Fruit fly (Drosophila melanogaster) whole organism, pupa: ENCODE results near the gene CG16736.

ENCODE experiments used
- CG10348 ChIP-seq: fragments of 200-800 bp; sonication (Bioruptor generic); IDR thresholded peaks from 2 replicates; pipeline ENCODE4 v1.3.6; 2022; ENCODE audit warnings: missing biosample characterization, missing genetic modification characterization
- CG12605 ChIP-seq: fragments of 200-800 bp; sonication (Bioruptor generic); IDR thresholded peaks from 2 replicates; pipeline ENCODE4 v1.3.6; 2022; ENCODE audit warnings: missing biosample characterization, missing genetic modification characterization
- CG13204 ChIP-seq: fragments of 200-800 bp; sonication (Bioruptor generic); optimal IDR thresholded peaks from 2 replicates; lab custom pipeline; 2018; ENCODE audit warnings: missing biosample characterization, mild to moderate bottlenecking, missing genetic modification characterization, moderate library complexity
- CG14655 ChIP-seq: fragments of 200-800 bp; sonication (Bioruptor generic); optimal IDR thresholded peaks from 3 replicates; lab custom pipeline; 2017; ENCODE audit warnings: mild to moderate bottlenecking, missing biosample characterization, missing genetic modification reagents, missing genetic modification characterization
- CG15710 ChIP-seq: fragments of 200-800 bp; sonication (Bioruptor generic); optimal IDR thresholded peaks from 2 replicates; lab custom pipeline; 2018; ENCODE audit warnings: missing biosample characterization, mild to moderate bottlenecking, missing genetic modification characterization, moderate library complexity
- CG17806 ChIP-seq: fragments of 200-800 bp; sonication (Bioruptor generic); optimal IDR thresholded peaks from 2 replicates; lab custom pipeline; 2018; ENCODE audit warnings: missing biosample characterization, mild to moderate bottlenecking, missing genetic modification characterization, moderate library complexity
- CG32121 ChIP-seq: fragments of 200-800 bp; sonication (Bioruptor generic); IDR thresholded peaks from 2 replicates; pipeline ENCODE4 v1.3.6; 2022; ENCODE audit warnings: missing biosample characterization, missing genetic modification characterization
- CG34367 ChIP-seq: fragments of 200-800 bp; sonication (Bioruptor generic); optimal IDR thresholded peaks from 2 replicates; lab custom pipeline; 2018; ENCODE audit warnings: missing biosample characterization, mild to moderate bottlenecking, missing genetic modification characterization
- CG4496 ChIP-seq: fragments of 200-800 bp; sonication (Bioruptor generic); IDR thresholded peaks from 3 replicates; pipeline ENCODE4 v1.3.6; 2022; ENCODE audit warnings: missing biosample characterization, missing genetic modification characterization
- CG8159 ChIP-seq: fragments of 200-800 bp; sonication (Bioruptor generic); optimal IDR thresholded peaks from 3 replicates; lab custom pipeline; 2018; ENCODE audit warnings: missing biosample characterization, mild to moderate bottlenecking, missing genetic modification characterization, moderate library complexity
- CG8301 ChIP-seq: fragments of 200-800 bp; sonication (Bioruptor generic); optimal IDR thresholded peaks from 2 replicates; lab custom pipeline; 2018; ENCODE audit warnings: missing biosample characterization, mild to moderate bottlenecking, missing genetic modification characterization
- CG9948 ChIP-seq: fragments of 200-800 bp; sonication (Bioruptor generic); optimal IDR thresholded peaks from 2 replicates; lab custom pipeline; 2018; ENCODE audit warnings: missing biosample characterization, mild to moderate bottlenecking, missing genetic modification characterization, moderate library complexity
- D1 ChIP-seq: fragments of 200-800 bp; sonication (Bioruptor generic); optimal IDR thresholded peaks from 2 replicates; lab custom pipeline; 2018; ENCODE audit warnings: missing biosample characterization, mild to moderate bottlenecking, missing genetic modification characterization, moderate library complexity
- EcR ChIP-seq: fragments of 200-800 bp; sonication (Bioruptor generic); optimal IDR thresholded peaks from 3 replicates; lab custom pipeline; 2019; ENCODE audit warnings: missing biosample characterization, missing genetic modification characterization, mild to moderate bottlenecking, moderate library complexity, missing genetic modification reagents
- Ets98B ChIP-seq: fragments of 200-800 bp; sonication (Bioruptor generic); IDR thresholded peaks from 2 replicates; pipeline ENCODE4 v1.3.6; 2022; ENCODE audit warnings: missing biosample characterization, missing genetic modification characterization
- Pif1A ChIP-seq: fragments of 200-800 bp; sonication (Bioruptor generic); optimal IDR thresholded peaks from 3 replicates; lab custom pipeline; 2016; ENCODE audit warnings: missing biosample characterization, missing genetic modification characterization
- Pif1B ChIP-seq: fragments of 200-800 bp; sonication (Bioruptor generic); optimal IDR thresholded peaks from 3 replicates; lab custom pipeline; 2016; ENCODE audit warnings: missing biosample characterization, missing genetic modification characterization
- Snoo ChIP-seq: fragments of 200-800 bp; sonication (Bioruptor generic); optimal IDR thresholded peaks from 3 replicates; lab custom pipeline; 2017; ENCODE audit warnings: missing biosample characterization, mild to moderate bottlenecking, missing genetic modification characterization, inconsistent platforms
- fd96Ca ChIP-seq: fragments of 200-800 bp; sonication (Bioruptor generic); IDR thresholded peaks from 3 replicates; pipeline ENCODE4 v1.3.6; 2022; ENCODE audit warnings: missing biosample characterization, missing genetic modification characterization
- gl ChIP-seq: fragments of 200-800 bp; sonication (Bioruptor generic); optimal IDR thresholded peaks from 2 replicates; lab custom pipeline; 2018; ENCODE audit warnings: missing biosample characterization, mild to moderate bottlenecking, missing genetic modification characterization
- rn ChIP-seq: fragments of 200-800 bp; sonication (Bioruptor generic); IDR thresholded peaks from 2 replicates; pipeline ENCODE4 v1.3.6; 2022; ENCODE audit warnings: missing biosample characterization, missing genetic modification characterization

Gene CG16736

DNA sequence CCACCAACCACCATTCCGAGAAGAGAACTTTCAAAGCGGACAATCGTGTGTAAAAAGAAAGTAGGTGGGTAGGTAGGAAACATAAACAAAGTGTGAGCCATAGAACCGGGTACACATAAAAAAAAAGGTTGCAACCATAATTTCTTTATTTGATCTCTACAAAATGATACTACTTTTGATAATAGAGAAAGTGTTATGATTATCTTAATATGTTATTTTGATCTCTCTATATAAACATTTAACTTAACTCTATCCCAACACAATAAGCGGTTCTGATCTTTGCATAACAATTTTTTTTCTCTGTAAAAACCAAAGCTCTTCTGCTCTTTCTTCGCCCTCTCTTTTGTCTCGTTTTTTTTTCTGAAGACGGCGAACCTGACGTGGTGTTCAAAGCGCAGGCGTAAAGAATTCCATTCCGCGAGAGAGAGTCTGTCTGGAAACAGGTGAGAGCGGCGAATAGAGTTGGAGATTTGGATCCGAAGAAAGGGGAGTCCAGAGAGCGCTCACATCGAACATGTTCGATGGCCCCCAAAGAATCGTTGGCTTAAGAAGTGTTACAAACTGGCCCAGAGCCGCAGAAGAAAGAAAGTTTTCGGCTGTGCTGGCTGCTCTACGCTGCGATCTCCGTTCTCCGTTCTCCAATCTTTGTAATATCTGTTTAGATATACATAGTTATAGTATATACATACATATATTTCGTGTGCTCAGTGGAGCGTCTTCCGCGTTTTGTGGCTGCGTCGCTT is 10.5 kb downstream of the CG16736 start:
- TF ChIP-seq fd96Ca (GFP tag; lab: Robert Waterston, UW) (no peak), CG8301 (tag; lab: Kevin White, UChicago) (peak; percentile 90), CG15710 (tag; lab: Kevin White, UChicago) (peak; percentile 71), CG8159 (tag; lab: Kevin White, UChicago) (peak; percentile 80), CG12605 (GFP tag; lab: Robert Waterston, UW) (peak; percentile 81), Pif1B (GFP tag; lab: Kevin White, UChicago) (peak; percentile 69), rn (GFP tag; lab: Robert Waterston, UW) (no peak), CG13204 (GFP tag; lab: Kevin White, UChicago) (peak; percentile 29), CG10348 (no peak), EcR (GFP tag; lab: Kevin White, UChicago) (peak; percentile 36), gl (tag; lab: Kevin White, UChicago) (peak; percentile 50), D1 (peak; percentile 94), Pif1A (GFP tag; lab: Kevin White, UChicago) (peak; percentile 87), CG14655 (peak; percentile 90), CG4496 (GFP tag; lab: Robert Waterston, UW) (peak; percentile 68), CG9948 (peak; percentile 72), CG34367 (peak; percentile 67), CG17806 (tag; lab: Kevin White, UChicago) (peak; percentile 81), CG32121 (0 out of 2 replicates have a peak, but pooled peaks have one; percentile 31), Snoo (peak; percentile 81), Ets98B (GFP tag; lab: Robert Waterston, UW) (peak; percentile 77)

dm6 chr3R:9246366-9246765 is 11.2 kb downstream of the CG16736 start, which contains the start of gene CG8420:
Gene CG8420, plus strand, starts transcription at chr3R:9246649.
- TF ChIP-seq Snoo (no peak), CG9948 (no peak), CG8301 (tag; lab: Kevin White, UChicago) (no peak), Pif1B (GFP tag; lab: Kevin White, UChicago) (no peak), CG13204 (GFP tag; lab: Kevin White, UChicago) (no peak), Ets98B (GFP tag; lab: Robert Waterston, UW) (no peak), fd96Ca (GFP tag; lab: Robert Waterston, UW) (no peak), CG4496 (GFP tag; lab: Robert Waterston, UW) (no peak), gl (tag; lab: Kevin White, UChicago) (no peak)

DNA sequence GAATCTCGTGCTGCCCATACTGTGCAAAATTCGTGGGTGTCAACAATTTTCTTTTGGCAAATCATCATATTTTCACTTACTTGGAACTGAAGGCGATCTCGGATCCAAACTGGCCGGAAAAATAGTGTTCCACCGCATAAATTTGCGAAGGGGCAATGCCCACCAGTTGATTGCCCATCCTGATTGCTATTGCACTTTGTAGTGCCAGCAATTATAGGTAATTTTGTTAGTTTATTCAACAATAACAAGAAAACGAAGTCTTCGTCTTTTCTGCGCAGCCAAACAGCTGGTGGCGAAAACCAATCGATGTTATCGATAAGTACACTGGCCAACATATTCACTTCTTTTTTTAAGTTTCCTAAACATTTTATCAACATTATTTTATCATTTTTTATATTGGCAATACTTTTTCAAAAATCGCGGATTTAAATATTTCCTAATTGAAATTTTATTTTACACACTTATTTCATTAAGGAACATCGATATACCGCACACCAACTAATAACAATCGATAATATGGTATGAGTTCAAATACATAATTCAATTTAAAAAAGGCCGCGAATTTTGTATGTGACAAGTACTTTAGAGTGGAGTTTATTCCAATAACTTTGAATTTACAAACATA is 11.8 kb downstream of the CG16736 start, which contains the start of gene Vps15:
Gene Vps15 (minus strand): TSS at position 294 of the 625 bp plus-strand sequence.
- TF ChIP-seq rn (GFP tag; lab: Robert Waterston, UW) (no peak), D1 (peak; percentile 89), CG13204 (GFP tag; lab: Kevin White, UChicago) (no peak), CG10348 (no peak), CG15710 (tag; lab: Kevin White, UChicago) (peak; percentile 65), CG9948 (peak; percentile 55), CG14655 (peak; percentile 43), Ets98B (GFP tag; lab: Robert Waterston, UW) (peak; percentile 73), CG17806 (tag; lab: Kevin White, UChicago) (peak; percentile 69), fd96Ca (GFP tag; lab: Robert Waterston, UW) (no peak), Pif1A (GFP tag; lab: Kevin White, UChicago) (peak; percentile 35), CG34367 (peak; percentile 33), CG32121 (peak; percentile 76), CG8301 (tag; lab: Kevin White, UChicago) (peak; percentile 57), CG8159 (tag; lab: Kevin White, UChicago) (peak; percentile 79), EcR (GFP tag; lab: Kevin White, UChicago) (peak; percentile 48), Snoo (peak; percentile 51), CG12605 (GFP tag; lab: Robert Waterston, UW) (peak; percentile 16; the same call in 1 of the 2 replicates), gl (tag; lab: Kevin White, UChicago) (peak; percentile 24), Pif1B (GFP tag; lab: Kevin White, UChicago) (peak; percentile 35), CG4496 (GFP tag; lab: Robert Waterston, UW) (peak; percentile 80)

dm6 chr3R:9240554-9240953 is 17.0 kb downstream of the CG16736 start, which contains the start of gene D1:
Gene D1, minus strand, starts transcription at chr3R:9240654.
- TF ChIP-seq fd96Ca (GFP tag; lab: Robert Waterston, UW) (no peak), Ets98B (GFP tag; lab: Robert Waterston, UW) (no peak), CG14655 (no peak), Snoo (no peak), Pif1B (GFP tag; lab: Kevin White, UChicago) (no peak), CG13204 (GFP tag; lab: Kevin White, UChicago) (no peak), gl (tag; lab: Kevin White, UChicago) (no peak), CG32121 (no peak), Pif1A (GFP tag; lab: Kevin White, UChicago) (no peak), CG8301 (tag; lab: Kevin White, UChicago) (no peak), CG4496 (GFP tag; lab: Robert Waterston, UW) (no peak), CG12605 (GFP tag; lab: Robert Waterston, UW) (no peak), CG15710 (tag; lab: Kevin White, UChicago) (no peak), CG34367 (no peak), EcR (GFP tag; lab: Kevin White, UChicago) (no peak), CG10348 (no peak)

DNA sequence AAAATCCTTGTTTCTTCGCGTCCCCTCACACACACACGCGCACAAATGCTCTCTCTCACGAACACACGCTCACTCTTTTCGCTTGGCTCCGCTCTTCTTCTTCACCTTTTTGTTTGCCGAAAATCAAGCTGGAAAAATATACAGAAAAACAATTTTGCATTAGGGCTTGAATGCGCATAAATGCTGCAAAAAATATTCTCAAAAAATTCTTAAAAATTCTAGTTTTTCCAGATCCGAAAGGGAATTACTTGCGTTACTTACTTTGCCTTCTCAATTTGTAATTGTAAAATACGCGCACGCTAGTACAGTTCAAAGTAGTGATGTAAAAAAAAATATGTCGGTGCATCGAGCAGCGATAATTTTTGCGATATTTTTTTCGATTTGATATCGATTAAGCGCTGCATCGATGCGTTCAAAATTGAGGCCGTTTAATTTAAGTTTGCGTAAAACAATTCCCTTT is 17.5 kb downstream of the CG16736 start:
- peak; percentile 35 for TF ChIP-seq EcR (GFP tag; lab: Kevin White, UChicago)
- TF ChIP-seq CG34367 = no peak
- TF ChIP-seq D1 = peak; percentile 100
